Fruit fly (Drosophila melanogaster): ENCODE data around the gene Nfs1.

DNA sequence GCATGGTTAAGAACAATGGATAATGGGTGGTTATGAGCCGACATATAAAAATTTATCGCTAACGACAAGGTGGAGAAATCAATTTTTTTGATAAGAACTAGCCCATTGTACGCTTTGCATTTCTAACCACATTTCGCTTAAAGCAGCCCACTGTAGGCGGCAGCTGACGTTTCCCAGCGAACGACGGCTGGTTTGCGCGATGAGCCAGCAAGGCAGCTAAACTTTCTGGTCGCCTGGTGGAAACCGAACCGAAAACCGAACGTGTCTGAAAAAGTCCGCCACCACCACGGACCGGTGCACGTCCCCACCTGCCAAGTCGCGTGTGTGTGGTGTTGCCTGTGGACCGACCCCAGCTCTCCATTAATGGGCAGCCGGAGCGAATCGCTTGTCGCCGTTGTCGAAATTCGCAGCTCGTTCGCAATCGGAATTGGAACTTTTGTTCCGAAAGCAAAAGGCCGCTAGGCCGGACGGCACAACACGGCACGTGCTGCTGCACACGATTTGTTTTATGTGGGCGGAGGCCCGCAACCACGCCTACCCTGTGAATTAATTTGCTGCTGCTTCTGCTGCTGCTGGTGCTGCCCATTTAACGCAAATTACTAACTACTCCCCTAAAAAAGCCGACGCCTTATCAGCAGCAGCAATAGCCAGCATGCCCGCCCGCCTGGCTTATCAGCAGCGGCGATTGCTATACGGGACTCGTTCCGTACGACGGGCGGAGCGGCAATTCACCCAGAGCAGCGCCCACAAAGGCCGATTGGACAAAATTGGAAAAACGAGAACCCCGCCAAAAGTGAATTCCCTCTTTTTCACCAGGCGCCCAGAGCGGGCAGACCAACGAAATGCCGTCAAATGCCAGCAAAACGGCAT lies 3.7 kb downstream of the Nfs1 start:
- TF ChIP-seq Ets98B (GFP tag; IDR thresholded peaks at IDR 0.05) (no peak), fd96Ca (GFP tag; IDR thresholded peaks at IDR 0.05) (no peak), EcR (GFP tag; optimal IDR thresholded peaks at IDR 0.05) (peak; percentile 77), rn (GFP tag; IDR thresholded peaks at IDR 0.05) (no peak), CG32121 (GFP tag; IDR thresholded peaks at IDR 0.05) (no peak), CG14655 (GFP tag; optimal IDR thresholded peaks at IDR 0.05) (peak; percentile 56), CG34367 (tag; optimal IDR thresholded peaks at IDR 0.05) (no peak), Pif1B (GFP tag; optimal IDR thresholded peaks at IDR 0.05) (no peak), CG8159 (tag; optimal IDR thresholded peaks at IDR 0.05) (peak; percentile 38), CG12605 (GFP tag; IDR thresholded peaks at IDR 0.05) (no peak), CG4496 (GFP tag; IDR thresholded peaks at IDR 0.05) (no peak), Pif1A (GFP tag; optimal IDR thresholded peaks at IDR 0.05) (peak; percentile 34)

All from whole organism, pupa.